Worm (Caenorhabditis elegans) whole organism, midembryonic: ENCODE data around the gene oig-3.

Experiments used
- T22C8.4 ChIP-seq: fragments of 200-800 bp; sonication (Bioruptor generic); IDR thresholded peaks from 2 replicates; pipeline ENCODE4 v1.3.6; 2022; ENCODE audit warnings: missing genetic modification characterization, missing compliant biosample characterization
- cog-1 ChIP-seq: sonication (generic microtip); optimal IDR thresholded peaks from 2 replicates; lab custom pipeline; 2016; ENCODE audit warnings: missing genetic modification characterization, missing compliant biosample characterization
- flt-1 ChIP-seq: fragments of 200-800 bp; sonication (Bioruptor generic); IDR thresholded peaks from 2 replicates; pipeline ENCODE4 v1.3.6; 2022; ENCODE audit warnings: missing genetic modification characterization, missing compliant biosample characterization
- klf-2 ChIP-seq: fragments of 200-800 bp; sonication (Bioruptor generic); conservative IDR thresholded peaks from 2 replicates; pipeline ENCODE4 v1.3.6; 2022; ENCODE audit warnings: missing genetic modification reagents, missing genetic modification characterization, missing compliant biosample characterization
- med-1 ChIP-seq: sonication (generic microtip); optimal IDR thresholded peaks from 2 replicates; lab custom pipeline; 2017; ENCODE audit warnings: missing genetic modification characterization, mild to moderate bottlenecking, missing compliant biosample characterization, antibody characterized with exemption, missing genetic modification reagents; ENCODE audit not compliant: insufficient read depth
- ref-1 ChIP-seq: fragments of 200-800 bp; sonication (Bioruptor generic); conservative IDR thresholded peaks from 2 replicates; pipeline ENCODE4 v1.3.6; 2022; ENCODE audit warnings: missing genetic modification reagents, missing genetic modification characterization, missing compliant biosample characterization
- tab-1 ChIP-seq: fragments of 200-800 bp; sonication (Bioruptor generic); IDR thresholded peaks from 2 replicates; pipeline ENCODE4 v1.3.6; 2022; ENCODE audit warnings: missing genetic modification characterization, missing compliant biosample characterization
- ztf-23 ChIP-seq: fragments of 200-800 bp; sonication (Bioruptor generic); IDR thresholded peaks from 2 replicates; pipeline ENCODE4 v1.3.6; 2022; ENCODE audit warnings: missing genetic modification reagents, missing genetic modification characterization, missing compliant biosample characterization
- ztf-29 ChIP-seq: fragments of 200-800 bp; sonication (Bioruptor generic); IDR thresholded peaks from 2 replicates; pipeline ENCODE4 v1.3.6; 2022; ENCODE audit warnings: missing genetic modification reagents, missing genetic modification characterization, missing compliant biosample characterization

oig-3 gene

DNA sequence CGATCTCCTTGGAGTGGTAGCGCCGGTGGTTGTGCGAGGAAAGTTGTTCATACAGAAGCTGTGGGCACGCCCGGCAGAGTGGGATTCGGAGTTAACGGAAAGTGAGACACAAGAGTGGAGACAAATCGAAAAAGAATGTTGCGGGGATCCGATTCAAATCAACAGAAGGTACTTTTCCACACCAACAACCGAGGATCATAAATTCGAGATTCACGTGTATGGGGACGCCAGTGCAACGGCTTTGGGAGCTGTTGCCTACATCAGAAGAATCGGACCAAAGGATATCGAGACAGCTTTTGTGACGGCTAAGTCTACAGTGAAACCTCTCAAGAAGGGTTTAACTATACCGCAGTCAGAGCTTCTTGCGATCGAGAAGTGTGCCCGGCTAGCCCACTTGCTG lies 34.1 kb downstream of the oig-3 start:
- TF ChIP-seq klf-2 (GFP tag; lab: Robert Waterston, UW): no peak
- TF ChIP-seq tab-1 (GFP tag; lab: Robert Waterston, UW): no peak
- TF ChIP-seq cog-1 (tag; lab: Kevin White, UChicago): no peak
- no peak for TF ChIP-seq T22C8.4 (GFP tag; lab: Robert Waterston, UW)
- TF ChIP-seq flt-1 (GFP tag; lab: Robert Waterston, UW): no peak

- TF ChIP-seq cog-1 (tag; lab: Kevin White, UChicago) (peak; percentile 21), ref-1 (GFP tag; lab: Robert Waterston, UW) (no peak)
Observed at ce11 chrV:14773048-14773447, 43.6 kb downstream of the oig-3 start, which contains the start of gene haf-7. Gene haf-7, plus strand, starts transcription at chrV:14773258.

- no peak for TF ChIP-seq ref-1 (GFP tag; lab: Robert Waterston, UW)
- TF ChIP-seq med-1 (GFP tag; lab: Kevin White, UChicago): no peak
- no peak for TF ChIP-seq T22C8.4 (GFP tag; lab: Robert Waterston, UW)
- no peak for TF ChIP-seq tab-1 (GFP tag; lab: Robert Waterston, UW)
- TF ChIP-seq ztf-29 (GFP tag; lab: Robert Waterston, UW): no peak
- TF ChIP-seq flt-1 (GFP tag; lab: Robert Waterston, UW): no peak
- TF ChIP-seq klf-2 (GFP tag; lab: Robert Waterston, UW): no peak
- TF ChIP-seq cog-1 (tag; lab: Kevin White, UChicago): no peak
- no peak for TF ChIP-seq ztf-23
Observed at ce11 chrV:14779644-14780043, 50.2 kb downstream of the oig-3 start, which contains the start of the genes scrm-7 and Y50E8A.10. Gene scrm-7, minus strand, starts transcription at chrV:14779744. Gene Y50E8A.10, plus strand, starts transcription at chrV:14779996.
